Worm (Caenorhabditis elegans): ENCODE results near the gene K01A2.5.

K01A2.5 gene

DNA sequence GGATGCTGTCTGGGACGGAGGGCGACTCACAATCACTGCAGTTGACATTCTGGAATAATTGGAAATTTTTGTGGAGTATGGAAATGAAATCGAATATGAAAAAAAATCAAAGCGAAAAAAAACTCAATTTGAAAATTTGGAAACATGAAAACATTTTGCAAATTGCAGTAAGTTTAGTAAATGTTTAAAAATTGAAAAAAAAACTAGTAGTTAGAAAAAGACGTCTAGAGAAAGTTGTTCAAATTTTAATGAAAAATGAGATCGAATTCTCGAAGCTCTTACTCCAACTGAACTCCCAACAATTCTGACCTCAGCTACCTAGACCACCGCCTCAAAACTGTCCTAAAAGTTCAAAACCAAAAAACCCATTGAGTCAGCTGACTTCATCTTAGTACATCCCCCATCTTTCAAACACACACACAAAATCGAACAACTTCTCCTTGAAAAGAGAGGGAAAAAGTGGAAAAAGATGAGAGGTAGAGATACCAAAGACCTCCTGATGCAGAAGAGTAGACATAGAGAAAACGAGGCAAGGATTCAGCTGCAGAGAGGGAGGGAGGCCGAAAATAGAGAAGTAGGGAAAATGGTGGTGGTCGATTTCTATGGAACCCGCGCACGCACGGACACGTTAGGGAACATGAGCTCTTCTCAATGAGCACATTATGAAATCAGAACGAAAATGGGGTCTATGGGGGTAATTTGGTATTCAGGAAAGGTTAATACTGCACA lies 22.1 kb downstream of the K01A2.5 start, which contains the start of gene K01A2.10 (continued):
- TF ChIP-seq ces-1 (GFP tag; optimal IDR thresholded peaks at IDR 0.05) = no peak

DNA sequence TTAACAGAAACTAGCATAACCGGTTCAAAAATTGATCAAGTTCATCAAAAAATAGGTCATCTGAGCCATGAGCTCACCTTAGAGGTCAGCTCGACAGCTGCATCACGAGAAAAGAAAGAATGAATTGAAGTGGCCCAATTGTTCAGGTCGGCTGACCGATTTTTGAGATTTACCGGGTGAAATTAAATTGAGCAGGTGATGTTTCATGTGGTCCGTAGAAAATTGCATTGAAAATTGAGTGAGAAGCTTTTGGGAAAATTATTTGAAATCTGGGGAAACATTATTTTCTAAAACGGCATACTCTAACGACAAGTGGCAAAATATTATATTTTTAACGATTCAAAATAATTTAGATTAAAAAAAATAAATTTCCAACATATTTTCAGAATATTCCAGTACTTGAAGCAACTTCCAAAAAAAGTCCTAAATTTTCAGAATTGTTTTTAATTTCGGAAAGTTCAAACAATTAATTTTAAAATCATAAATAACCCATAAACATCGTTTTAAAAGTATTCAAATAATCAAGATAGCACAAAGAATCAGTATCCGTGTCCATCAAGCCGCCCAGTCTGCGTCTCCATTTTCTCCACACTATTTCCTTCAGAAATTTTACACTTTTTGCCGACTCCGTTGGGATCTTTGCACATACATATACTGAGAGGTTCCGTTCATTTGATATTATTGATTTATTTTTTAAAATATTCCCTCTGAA lies 24.7 kb downstream of the K01A2.5 start, which contains the start of gene sgcb-1:
TSS of gene sgcb-1 (plus strand) at position 662 of the 712 bp plus-strand sequence.
- no peak for TF ChIP-seq arid-1 (GFP tag; conservative IDR thresholded peaks at IDR 0.05)
- no peak for TF ChIP-seq egl-27 (tag; optimal IDR thresholded peaks at IDR 0.05)
- TF ChIP-seq hlh-30 (tag; optimal IDR thresholded peaks at IDR 0.05; ENCODE audit: insufficient read depth) = peak; percentile 24
- TF ChIP-seq hlh-11 (tag; optimal IDR thresholded peaks at IDR 0.05) = peak; percentile 6
- TF ChIP-seq aha-1 (tag) = peak; percentile 56
- TF ChIP-seq saeg-2 (GFP tag; IDR thresholded peaks at IDR 0.05) = no peak
- TF ChIP-seq Y75B8A.6 (GFP tag; IDR thresholded peaks at IDR 0.05) = no peak

DNA sequence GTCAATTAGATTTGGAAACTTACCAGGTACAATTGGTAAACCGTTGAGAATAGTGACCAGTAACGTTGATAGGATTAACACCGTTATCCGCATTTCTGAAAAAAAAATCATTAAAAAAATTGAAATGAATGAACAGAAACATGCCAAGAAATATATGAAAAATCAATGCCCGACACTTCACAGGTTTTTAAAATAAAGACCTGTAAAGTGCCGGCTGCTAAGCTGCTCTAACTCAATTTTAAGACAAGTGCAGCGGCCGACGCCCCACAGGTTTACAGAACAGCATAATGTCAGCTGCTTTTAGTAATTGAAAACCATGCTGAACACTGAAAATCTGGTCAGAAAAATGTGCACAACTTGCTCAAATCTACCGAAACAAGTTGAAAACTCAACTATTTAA lies 31.3 kb downstream of the K01A2.5 start, which contains the start of gene cbn-1:
TSS of gene cbn-1 (minus strand) at position 101 of the 400 bp plus-strand sequence.
- TF ChIP-seq zip-11 (GFP tag; IDR thresholded peaks at IDR 0.05) = no peak
- TF ChIP-seq mxl-3 (GFP tag; optimal IDR thresholded peaks at IDR 0.05) = no peak
- TF ChIP-seq set-16 (GFP tag; IDR thresholded peaks at IDR 0.05) = no peak
- TF ChIP-seq ZK337.2 (GFP tag; IDR thresholded peaks at IDR 0.05) = no peak
- TF ChIP-seq nhr-28 (tag; optimal IDR thresholded peaks at IDR 0.05) = no peak
- TF ChIP-seq rbr-2 (tag; optimal IDR thresholded peaks at IDR 0.05) = no peak
- TF ChIP-seq php-3 (GFP tag; IDR thresholded peaks at IDR 0.05) = no peak
- no peak for TF ChIP-seq egl-43 (GFP tag; IDR thresholded peaks at IDR 0.05)

DNA sequence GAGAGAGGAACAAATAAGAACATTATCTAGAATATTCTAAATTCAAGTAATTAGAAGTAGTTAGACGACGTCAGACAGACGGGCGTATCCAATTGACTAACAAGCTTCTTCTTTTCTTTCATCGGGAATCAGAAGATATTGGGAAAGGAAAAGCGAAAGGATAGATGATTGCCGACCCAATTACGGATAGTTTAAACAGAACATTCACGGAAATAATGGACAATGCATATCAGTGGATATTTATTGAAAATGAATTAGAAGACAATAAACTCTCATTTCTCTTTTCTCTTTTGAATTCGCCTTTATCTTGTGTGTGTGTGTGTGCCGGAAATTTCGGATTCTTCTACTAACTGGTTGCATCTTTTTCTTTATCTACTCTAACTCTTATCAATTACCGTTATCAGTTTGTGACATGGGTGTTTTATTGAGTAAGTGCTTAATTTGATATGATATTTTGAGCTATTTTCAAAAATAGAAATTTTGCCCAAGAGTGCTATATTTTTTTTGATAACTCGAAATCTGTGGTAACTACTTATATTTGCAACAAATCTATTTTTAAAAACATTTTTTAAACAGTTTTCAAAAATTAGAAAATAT lies 32.9 kb downstream of the K01A2.5 start:
- TF ChIP-seq set-16 (GFP tag; IDR thresholded peaks at IDR 0.05) = no peak
- peak; percentile 85 for TF ChIP-seq aha-1 (tag)
- TF ChIP-seq unc-62 (GFP tag; optimal IDR thresholded peaks at IDR 0.05 in 1 of 2) = peak in 1 of 2 experiments; percentile 60
- no peak for TF ChIP-seq unc-62 (tag; optimal IDR thresholded peaks at IDR 0.05)
- TF ChIP-seq pqm-1 (tag; optimal IDR thresholded peaks at IDR 0.05) = peak; percentile 1
- no peak for TF ChIP-seq egl-27 (tag; optimal IDR thresholded peaks at IDR 0.05)

DNA sequence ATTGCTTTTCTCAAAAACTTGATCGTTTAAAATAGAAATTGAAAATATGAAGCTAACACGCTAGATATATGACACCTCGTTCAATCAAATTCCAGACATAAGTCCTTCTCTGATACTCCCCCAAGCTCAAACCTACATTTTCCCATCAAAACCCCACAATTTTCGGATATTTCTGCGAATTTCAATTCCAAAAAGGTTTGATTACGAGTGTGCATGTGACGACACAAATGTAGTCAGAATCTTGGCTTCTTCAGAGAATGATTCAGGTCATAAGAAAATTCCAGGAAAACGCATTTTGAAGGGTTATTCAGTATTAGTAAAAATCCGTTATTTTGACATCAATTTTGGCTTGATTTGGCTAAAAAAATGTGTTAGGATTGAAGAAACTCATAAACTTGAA lies 33.8 kb downstream of the K01A2.5 start:
- no peak for TF ChIP-seq pqm-1 (tag; optimal IDR thresholded peaks at IDR 0.05)

DNA sequence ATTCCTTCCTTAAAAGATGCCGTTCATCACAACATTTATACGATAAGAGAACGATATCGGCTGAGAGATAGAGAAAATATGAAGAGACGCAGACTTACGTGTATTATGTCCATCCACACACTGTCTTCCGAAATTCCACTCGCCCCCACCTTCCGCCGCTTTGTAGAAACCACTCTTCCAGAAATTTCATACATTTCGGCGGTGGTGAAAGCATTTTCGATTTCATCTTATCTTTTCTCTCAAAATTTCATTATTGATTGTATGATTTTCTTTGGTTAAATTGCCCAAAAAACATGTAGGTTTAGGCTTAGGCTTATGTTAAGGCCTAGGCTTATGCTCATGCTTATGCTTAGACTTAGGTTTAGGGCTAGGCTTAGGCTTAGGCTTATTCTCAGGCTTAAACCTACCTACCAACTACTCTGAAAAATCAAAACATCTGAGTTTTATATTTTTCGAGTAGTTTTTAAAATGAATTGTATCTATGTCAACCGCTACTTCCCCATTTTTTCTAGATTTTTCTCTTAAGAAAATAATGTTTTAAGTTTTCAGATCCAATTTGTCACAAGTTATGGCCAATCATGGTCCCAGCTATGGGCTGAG lies 36.3 kb downstream of the K01A2.5 start, which contains the start of gene cpn-2:
TSS of gene cpn-2 (plus strand) at position 550 of the 600 bp plus-strand sequence.
- TF ChIP-seq sdz-12 (GFP tag; optimal IDR thresholded peaks at IDR 0.05) = no peak
- no peak for TF ChIP-seq mep-1 (tag; optimal IDR thresholded peaks at IDR 0.05)
- TF ChIP-seq egl-43 (GFP tag; IDR thresholded peaks at IDR 0.05) = no peak
- TF ChIP-seq dve-1 (tag; optimal IDR thresholded peaks at IDR 0.05; ENCODE audit: insufficient read depth) = no peak
- TF ChIP-seq aha-1 (tag) = no peak
- TF ChIP-seq dmd-9 (GFP tag; IDR thresholded peaks at IDR 0.05) = no peak
- no peak for TF ChIP-seq ceh-20 (GFP tag; IDR thresholded peaks at IDR 0.05)

DNA sequence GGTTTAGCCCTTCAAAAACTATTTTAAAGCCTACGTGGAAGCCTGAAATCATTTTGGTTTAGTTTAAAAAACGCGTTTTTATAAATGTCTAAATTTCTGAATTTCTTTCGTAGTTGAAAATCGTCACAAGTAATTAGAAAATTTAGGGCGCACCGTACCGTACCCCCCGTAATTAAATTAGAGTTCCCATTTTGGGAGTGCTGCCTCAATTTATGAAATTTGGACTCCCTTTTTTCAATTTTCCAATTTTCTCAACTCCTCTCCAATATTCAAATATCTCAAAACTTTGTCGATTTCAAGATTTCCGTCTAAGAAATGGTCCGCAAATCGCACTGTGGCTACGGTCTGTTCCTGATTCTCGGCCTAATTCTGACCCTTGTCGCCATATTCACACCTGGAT lies 39.2 kb downstream of the K01A2.5 start, which contains the start of gene clc-31:
TSS of gene clc-31 (plus strand) at position 301 of the 400 bp plus-strand sequence.
- TF ChIP-seq pqm-1 (tag; optimal IDR thresholded peaks at IDR 0.05) (no peak), fos-1 (tag; optimal IDR thresholded peaks at IDR 0.05) (no peak), nhr-11 (tag; optimal IDR thresholded peaks at IDR 0.05) (no peak), aha-1 (tag) (no peak)

Measured in whole organism, L4 larva.